Worm (Caenorhabditis elegans) whole organism, L1 larva: Measurements from ENCODE around the gene C18E9.2.

Source experiments
- nhr-12 ChIP-seq: sonication (generic microtip); optimal IDR thresholded peaks from 2 replicates; lab custom pipeline; 2017; ENCODE audit warnings: missing biosample characterization, missing genetic modification characterization
- vab-15 ChIP-seq: sonication (generic microtip); optimal IDR thresholded peaks from 2 replicates; lab custom pipeline; 2017; ENCODE audit warnings: missing genotype, mild to moderate bottlenecking, missing genetic modification characterization, missing compliant biosample characterization

ce11 chrII:9001743-9002222, 37.0 kb downstream of the C18E9.2 start, which contains the start of gene F44G4.6:
- TF ChIP-seq vab-15 (tag; lab: Kevin White, UChicago), result no peak
- no peak for TF ChIP-seq nhr-12 (tag; lab: Kevin White, UChicago)
